Fruit fly (Drosophila melanogaster) S2 (cell line): Measurements from ENCODE around the gene CG42846.

ENCODE experiments used
- CG8478 ChIP-seq: fragments of >200 bp; optimal IDR thresholded peaks from 2 replicates; lab custom pipeline; 2018
- CTCF ChIP-seq, 2 experiments: fragments of >200 bp; optimal IDR thresholded peaks; 2 replicates each; lab custom pipeline; 2018

CG42846 gene

dm6 chr3L:212520-212919 is 18.9 kb downstream of the CG42846 start, which contains the start of the genes thoc7 and Dis3l2:
TSS of gene thoc7 (minus strand) at chr3L:212687.
TSS of gene Dis3l2 (plus strand) at chr3L:212709.
- TF ChIP-seq CG8478 (lab: Kevin White, UChicago) (no peak), CTCF (optimal IDR thresholded peaks at IDR 0.05; lab: Kevin White, UChicago) (no peak)

- no peak for TF ChIP-seq CTCF (optimal IDR thresholded peaks at IDR 0.05; lab: Kevin White, UChicago)
- TF ChIP-seq CG8478 (lab: Kevin White, UChicago): no peak
Observed at dm6 chr3L:211200-211599, 20.2 kb downstream of the CG42846 start, which contains the start of gene Prp4k. TSS of gene Prp4k (minus strand) at chr3L:211457.

- TF ChIP-seq CG8478 (lab: Kevin White, UChicago) (no peak), CTCF (optimal IDR thresholded peaks at IDR 0.05; lab: Kevin White, UChicago) (no peak)
Observed at dm6 chr3L:205723-206284, 25.6 kb downstream of the CG42846 start, which contains the start of the genes Gk1 and CG13876. TSS of gene Gk1 (minus strand) at chr3L:205844. TSS of gene CG13876 (plus strand) at chr3L:206134.

- TF ChIP-seq CTCF (optimal IDR thresholded peaks at IDR 0.05; lab: Kevin White, UChicago): no peak
- TF ChIP-seq CG8478 (lab: Kevin White, UChicago): no peak
Observed at dm6 chr3L:203536-204135, 27.8 kb downstream of the CG42846 start, which contains the start of gene NitFhit. TSS of gene NitFhit (plus strand) at chr3L:203730.

dm6 chr3L:199754-200596 is 31.4 kb downstream of the CG42846 start, which contains the start of the genes rno and mri:
TSS of gene rno (minus strand) at chr3L:199762.
TSS of gene mri (plus strand) at chr3L:200174.
- TF ChIP-seq CG8478 (lab: Kevin White, UChicago) (no peak), CTCF (optimal IDR thresholded peaks at IDR 0.05; lab: Kevin White, UChicago) (no peak)

dm6 chr3L:199050-199745 is 32.2 kb downstream of the CG42846 start:
- TF ChIP-seq CTCF (optimal IDR thresholded peaks at IDR 0.05; lab: Kevin White, UChicago) (peak; percentile 8 to 30), CG8478 (lab: Kevin White, UChicago) (no peak)

dm6 chr3L:184251-184650 is 47.2 kb downstream of the CG42846 start, which contains the start of the genes CG34140, Mkp and Mtch:
TSS of gene CG34140 (minus strand) at chr3L:184424.
TSS of gene Mkp (minus strand) at chr3L:184540.
TSS of gene Mtch (plus strand) at chr3L:184626.
- TF ChIP-seq CTCF (optimal IDR thresholded peaks at IDR 0.05; lab: Kevin White, UChicago) (no peak), CG8478 (lab: Kevin White, UChicago) (no peak)
